Worm (Caenorhabditis elegans): ENCODE measurements around the gene C08E3.1.
"Not testable (repeated sequence)": the region's sequence is repeated elsewhere in the genome, so short reads cannot be mapped to it uniquely, and the experiment has no call there.

C08E3.1 gene

ce11 chrII:1657202-1657601 is 23.6 kb downstream of the C08E3.1 start, which contains the start of gene ZC204.12:
TSS of gene ZC204.12 (minus strand) at chrII:1657302.
- TF ChIP-seq nhr-25 (tag; optimal IDR thresholded peaks at IDR 0.05) (no peak), sma-3 (GFP tag; optimal IDR thresholded peaks at IDR 0.05) (no peak), blmp-1 (tag; optimal IDR thresholded peaks at IDR 0.05; ENCODE audit: insufficient read depth) (no peak), mbf-1 (tag; optimal IDR thresholded peaks at IDR 0.05) (no peak), ztf-11 (tag; optimal IDR thresholded peaks at IDR 0.05) (no peak), Y55F3AM.14 (GFP tag; optimal IDR thresholded peaks at IDR 0.05) (no peak), nhr-10 (tag; optimal IDR thresholded peaks at IDR 0.05) (no peak), nhr-237 (tag; optimal IDR thresholded peaks at IDR 0.05) (no peak), unc-55 (GFP tag; optimal IDR thresholded peaks at IDR 0.05) (no peak), ceh-82 (tag; optimal IDR thresholded peaks at IDR 0.05) (no peak), alr-1 (tag; optimal IDR thresholded peaks at IDR 0.05) (no peak), nhr-11 (tag; optimal IDR thresholded peaks at IDR 0.05) (no peak), lsy-2 (tag; optimal IDR thresholded peaks at IDR 0.05) (no peak), elt-3 (tag; optimal IDR thresholded peaks at IDR 0.05) (no peak), snpc-4 (tag; optimal IDR thresholded peaks at IDR 0.05) (no peak), nhr-12 (tag; optimal IDR thresholded peaks at IDR 0.05) (no peak), fos-1 (tag; optimal IDR thresholded peaks at IDR 0.05) (no peak), lin-13 (GFP tag; optimal IDR thresholded peaks at IDR 0.05) (no peak)

- TF ChIP-seq fos-1 (tag; optimal IDR thresholded peaks at IDR 0.05), result peak; percentile 21
Observed at ce11 chrII:1659729-1660128, 26.1 kb downstream of the C08E3.1 start.

- not testable (repeated sequence) for TF ChIP-seq fos-1 (tag; optimal IDR thresholded peaks at IDR 0.05); ztf-1 (GFP tag; conservative IDR thresholded peaks at IDR 0.05); mbf-1 (tag; optimal IDR thresholded peaks at IDR 0.05)
Observed at ce11 chrII:1660888-1661287, 27.3 kb downstream of the C08E3.1 start, which contains the start of gene ZC204.13. TSS of gene ZC204.13 (minus strand) at chrII:1660988.

- TF ChIP-seq lsy-2 (tag; optimal IDR thresholded peaks at IDR 0.05), result peak in 1 of 2 experiments; percentile 33
Observed at ce11 chrII:1661300-1661838, 27.8 kb downstream of the C08E3.1 start.

ce11 chrII:1662881-1663280 is 29.3 kb downstream of the C08E3.1 start, which contains the start of gene ZC204.14:
TSS of gene ZC204.14 (minus strand) at chrII:1662949.
- peak in 1 of 2 experiments; percentile 41 for TF ChIP-seq lsy-2 (tag; optimal IDR thresholded peaks at IDR 0.05)
- TF ChIP-seq ztf-4 (tag; optimal IDR thresholded peaks at IDR 0.05), result no peak
- TF ChIP-seq zag-1 (tag; optimal IDR thresholded peaks at IDR 0.05), result no peak
- TF ChIP-seq skn-1 (tag; optimal IDR thresholded peaks at IDR 0.05), result no peak
- TF ChIP-seq nhr-11 (tag; optimal IDR thresholded peaks at IDR 0.05), result no peak
- TF ChIP-seq egl-27 (tag; optimal IDR thresholded peaks at IDR 0.05), result no peak

ce11 chrII:1663516-1663915 is 29.9 kb downstream of the C08E3.1 start, which contains the start of gene duxl-1:
TSS of gene duxl-1 (plus strand) at chrII:1663699.
- TF ChIP-seq ZK546.5 (tag; optimal IDR thresholded peaks at IDR 0.05) (no peak), lsy-2 (tag; optimal IDR thresholded peaks at IDR 0.05) (no peak), lin-11 (tag; optimal IDR thresholded peaks at IDR 0.05) (no peak), gmeb-1 (tag; optimal IDR thresholded peaks at IDR 0.05) (no peak), ztf-1 (GFP tag; conservative IDR thresholded peaks at IDR 0.05) (no peak), egl-27 (tag; optimal IDR thresholded peaks at IDR 0.05) (no peak), nhr-25 (tag; optimal IDR thresholded peaks at IDR 0.05) (no peak), unc-55 (GFP tag; optimal IDR thresholded peaks at IDR 0.05) (peak; percentile 24), R02D3.7 (tag; optimal IDR thresholded peaks at IDR 0.05) (no peak), nhr-6 (tag; optimal IDR thresholded peaks at IDR 0.05) (no peak), ama-1 (optimal IDR thresholded peaks at IDR 0.05) (no peak), nhr-21 (tag; optimal IDR thresholded peaks at IDR 0.05) (no peak), nhr-23 (tag; optimal IDR thresholded peaks at IDR 0.05) (no peak), F13H6.1 (tag; optimal IDR thresholded peaks at IDR 0.05) (peak; percentile 74), ztf-11 (tag; optimal IDR thresholded peaks at IDR 0.05) (no peak), nhr-11 (tag; optimal IDR thresholded peaks at IDR 0.05) (no peak), skn-1 (tag; optimal IDR thresholded peaks at IDR 0.05) (no peak), elt-1 (tag; optimal IDR thresholded peaks at IDR 0.05) (no peak), nhr-77 (tag; optimal IDR thresholded peaks at IDR 0.05) (no peak), ceh-16 (tag; optimal IDR thresholded peaks at IDR 0.05) (no peak), unc-62 (GFP tag; optimal IDR thresholded peaks at IDR 0.05) (no peak), C34F6.9 (tag; optimal IDR thresholded peaks at IDR 0.05) (no peak), ztf-4 (tag; optimal IDR thresholded peaks at IDR 0.05) (no peak), sma-9 (GFP tag; optimal IDR thresholded peaks at IDR 0.05) (peak; percentile 52), sma-9 (tag; optimal IDR thresholded peaks at IDR 0.05) (no peak), Y55F3AM.14 (GFP tag; optimal IDR thresholded peaks at IDR 0.05) (no peak), unc-39 (tag; optimal IDR thresholded peaks at IDR 0.05) (no peak), peb-1 (tag; optimal IDR thresholded peaks at IDR 0.05) (no peak), ceh-82 (tag; optimal IDR thresholded peaks at IDR 0.05) (no peak), blmp-1 (tag; optimal IDR thresholded peaks at IDR 0.05; ENCODE audit: insufficient read depth) (no peak), lin-13 (GFP tag; optimal IDR thresholded peaks at IDR 0.05) (no peak), snpc-4 (tag; optimal IDR thresholded peaks at IDR 0.05) (no peak), fos-1 (tag; optimal IDR thresholded peaks at IDR 0.05) (peak; percentile 49), mbf-1 (tag; optimal IDR thresholded peaks at IDR 0.05) (no peak), sma-3 (GFP tag; optimal IDR thresholded peaks at IDR 0.05) (no peak)

Measured in whole organism, L2 larva.